Fruit fly (Drosophila melanogaster): ENCODE data around the gene CG4301.

Gene CG4301

dm6 chrX:16405209-16405608 is at the start of gene CG4301:
Gene CG4301 (plus strand): TSS chrX:16405509.
- TF ChIP-seq insv (optimal IDR thresholded peaks at IDR 0.05) (no peak), Myc (optimal IDR thresholded peaks at IDR 0.05) (no peak), psq (optimal IDR thresholded peaks at IDR 0.05) (no peak), Sin3A (optimal IDR thresholded peaks at IDR 0.05) (no peak), h (optimal IDR thresholded peaks at IDR 0.05) (no peak), ttk (optimal IDR thresholded peaks at IDR 0.05) (no peak)

dm6 chrX:16358670-16359320 is 46.5 kb upstream of the CG4301 start, which contains the start of the genes U2af50 and PIG-Q:
Gene U2af50 (minus strand): TSS chrX:16359039.
Gene PIG-Q (plus strand): TSS chrX:16359143.
- no peak for TF ChIP-seq Sin3A (optimal IDR thresholded peaks at IDR 0.05)
- TF ChIP-seq psq (optimal IDR thresholded peaks at IDR 0.05) = no peak
- no peak for TF ChIP-seq Myc (optimal IDR thresholded peaks at IDR 0.05)
- TF ChIP-seq ttk (optimal IDR thresholded peaks at IDR 0.05) = no peak
- no peak for TF ChIP-seq h (optimal IDR thresholded peaks at IDR 0.05)
- no peak for TF ChIP-seq insv (optimal IDR thresholded peaks at IDR 0.05)

- TF ChIP-seq psq (optimal IDR thresholded peaks at IDR 0.05) (no peak), ttk (optimal IDR thresholded peaks at IDR 0.05) (no peak), h (optimal IDR thresholded peaks at IDR 0.05) (no peak), insv (optimal IDR thresholded peaks at IDR 0.05) (no peak), Myc (optimal IDR thresholded peaks at IDR 0.05) (no peak), Sin3A (optimal IDR thresholded peaks at IDR 0.05) (no peak)
Observed at dm6 chrX:16361306-16361705, 44.0 kb upstream of the CG4301 start, which contains the start of gene nonA. Gene nonA (plus strand): TSS chrX:16361569.

dm6 chrX:16368585-16368984 is 36.7 kb upstream of the CG4301 start:
- TF ChIP-seq h (optimal IDR thresholded peaks at IDR 0.05) (no peak), Myc (optimal IDR thresholded peaks at IDR 0.05) (no peak), ttk (optimal IDR thresholded peaks at IDR 0.05) (no peak), insv (optimal IDR thresholded peaks at IDR 0.05) (no peak), Sin3A (optimal IDR thresholded peaks at IDR 0.05) (no peak), psq (optimal IDR thresholded peaks at IDR 0.05) (no peak)

- no peak for TF ChIP-seq Sin3A (optimal IDR thresholded peaks at IDR 0.05)
- no peak for TF ChIP-seq insv (optimal IDR thresholded peaks at IDR 0.05)
- TF ChIP-seq Myc (optimal IDR thresholded peaks at IDR 0.05) = no peak
Observed at dm6 chrX:16371923-16372322, 33.4 kb upstream of the CG4301 start.

- TF ChIP-seq psq (optimal IDR thresholded peaks at IDR 0.05) = no peak
Observed at dm6 chrX:16372492-16373350, 32.6 kb upstream of the CG4301 start, which contains the start of gene Fur2. Gene Fur2 (plus strand): TSS chrX:16373086.

- TF ChIP-seq psq (optimal IDR thresholded peaks at IDR 0.05) (no peak), Sin3A (optimal IDR thresholded peaks at IDR 0.05) (no peak), ttk (optimal IDR thresholded peaks at IDR 0.05) (no peak), insv (optimal IDR thresholded peaks at IDR 0.05) (no peak), Myc (optimal IDR thresholded peaks at IDR 0.05) (no peak), h (optimal IDR thresholded peaks at IDR 0.05) (no peak)
Observed at dm6 chrX:16373541-16373940, 31.8 kb upstream of the CG4301 start.

dm6 chrX:16374059-16374458 is 31.2 kb upstream of the CG4301 start:
- TF ChIP-seq h (optimal IDR thresholded peaks at IDR 0.05) = no peak
- TF ChIP-seq Myc (optimal IDR thresholded peaks at IDR 0.05) = no peak
- TF ChIP-seq psq (optimal IDR thresholded peaks at IDR 0.05) = no peak
- TF ChIP-seq ttk (optimal IDR thresholded peaks at IDR 0.05) = no peak
- TF ChIP-seq Sin3A (optimal IDR thresholded peaks at IDR 0.05) = no peak
- no peak for TF ChIP-seq insv (optimal IDR thresholded peaks at IDR 0.05)

- TF ChIP-seq ttk (optimal IDR thresholded peaks at IDR 0.05) (no peak), h (optimal IDR thresholded peaks at IDR 0.05) (no peak), psq (optimal IDR thresholded peaks at IDR 0.05) (no peak), Myc (optimal IDR thresholded peaks at IDR 0.05) (no peak), insv (optimal IDR thresholded peaks at IDR 0.05) (no peak), Sin3A (optimal IDR thresholded peaks at IDR 0.05) (no peak)
Observed at dm6 chrX:16383667-16384515, 21.4 kb upstream of the CG4301 start.

- TF ChIP-seq psq (optimal IDR thresholded peaks at IDR 0.05) (no peak), h (optimal IDR thresholded peaks at IDR 0.05) (no peak), Sin3A (optimal IDR thresholded peaks at IDR 0.05) (no peak), Myc (optimal IDR thresholded peaks at IDR 0.05) (no peak), ttk (optimal IDR thresholded peaks at IDR 0.05) (no peak), insv (optimal IDR thresholded peaks at IDR 0.05) (no peak)
Observed at dm6 chrX:16384843-16385726, 20.2 kb upstream of the CG4301 start, which contains the start of the genes CG9992 and CG4239. Gene CG9992 (minus strand): TSS chrX:16384908. Gene CG4239 (plus strand): TSS chrX:16385278.

dm6 chrX:16385942-16386392 is 19.3 kb upstream of the CG4301 start:
- no peak for TF ChIP-seq Sin3A (optimal IDR thresholded peaks at IDR 0.05)
- no peak for TF ChIP-seq psq (optimal IDR thresholded peaks at IDR 0.05)
- no peak for TF ChIP-seq ttk (optimal IDR thresholded peaks at IDR 0.05)
- TF ChIP-seq Myc (optimal IDR thresholded peaks at IDR 0.05) = no peak
- TF ChIP-seq insv (optimal IDR thresholded peaks at IDR 0.05) = no peak
- TF ChIP-seq h (optimal IDR thresholded peaks at IDR 0.05) = no peak
